Fruit fly (Drosophila melanogaster): ENCODE data around the gene rst.

DNA sequence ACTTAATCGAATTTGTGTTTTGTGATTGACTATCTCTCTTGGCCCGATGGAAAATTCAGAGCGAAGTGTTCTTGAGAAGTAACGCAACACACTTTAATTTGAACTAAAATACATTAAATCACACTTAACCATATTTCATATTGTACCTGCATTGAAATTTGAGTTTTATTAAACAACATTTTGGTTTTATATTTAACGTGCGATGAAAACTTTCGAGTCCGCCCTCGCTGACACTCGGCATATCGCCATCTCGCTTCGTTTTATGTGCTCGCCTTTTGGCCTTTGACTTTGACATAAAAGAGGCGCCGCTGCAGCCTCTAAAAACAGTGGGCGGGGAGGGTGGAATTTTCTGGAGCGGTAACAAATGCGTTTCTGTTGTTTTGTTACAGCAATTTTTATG lies 48.8 kb upstream of the rst start:
- TF ChIP-seq toy (GFP tag; IDR thresholded peaks at IDR 0.05) (no peak), CG17612 (GFP tag; IDR thresholded peaks at IDR 0.05) (no peak), B-H1 (GFP tag; IDR thresholded peaks at IDR 0.05) (no peak)

Data from whole organism, embryonic.